Worm (Caenorhabditis elegans) whole organism, L4/young adult: Measurements from ENCODE around the gene str-181.

ENCODE experiments used
- W03F9.2 ChIP-seq: fragments of 150-350 bp; optimal IDR thresholded peaks from 2 replicates; lab custom pipeline; 2014; ENCODE audit warnings: missing biosample characterization, missing genetic modification characterization
- dao-5 ChIP-seq: sonication (generic microtip); optimal IDR thresholded peaks from 2 replicates; lab custom pipeline; 2016; ENCODE audit warnings: missing genotype, missing genetic modification characterization, moderate library complexity, missing compliant biosample characterization

ce11 chrV:12679807-12680206 lies 38.7 kb downstream of the str-181 start, which contains the start of gene frpr-15:
- TF ChIP-seq dao-5 (no peak), W03F9.2 (tag; lab: Kevin White, UChicago) (no peak)
